Worm (Caenorhabditis elegans) whole organism, dauer: ENCODE results near the gene F36H5.12.

ENCODE experiments used
- unc-62 ChIP-seq: sonication (generic microtip); optimal IDR thresholded peaks from 2 replicates; lab custom pipeline; 2017; ENCODE audit warnings: missing biosample characterization, missing genetic modification reagents, missing genetic modification characterization

The F36H5.12 gene

ce11 chrII:1782474-1782873 is 39.8 kb downstream of the F36H5.12 start, which contains the start of gene math-4:
math-4 (minus strand) TSS chrII:1782574.
- TF ChIP-seq unc-62 (GFP tag; lab: Kevin White, UChicago), result no peak

DNA sequence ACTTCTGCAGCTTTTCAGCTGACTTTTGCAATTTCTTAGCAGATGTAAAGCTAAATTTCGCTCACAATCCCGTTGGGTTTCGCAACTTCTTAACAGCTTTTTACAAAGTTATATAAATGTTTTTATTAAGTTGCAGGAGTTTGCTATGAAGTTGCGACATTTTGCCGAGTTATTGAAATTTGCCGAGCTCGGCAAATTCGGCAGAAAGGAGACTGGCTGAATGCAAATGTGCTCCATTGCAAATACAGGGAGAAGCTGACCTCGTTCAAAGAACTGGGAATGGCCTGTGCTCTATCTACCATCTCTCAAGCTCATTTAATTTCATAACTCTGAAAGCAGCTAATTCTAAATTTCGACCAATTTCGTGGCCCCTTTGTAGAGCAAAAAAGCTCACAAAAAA is 42.2 kb downstream of the F36H5.12 start, which contains the start of gene C08F1.11:
TSS of gene C08F1.11 (minus strand) at position 101 of the 400 bp plus-strand sequence.
- no peak for TF ChIP-seq unc-62 (GFP tag; lab: Kevin White, UChicago)

ce11 chrII:1786209-1786608 is 43.6 kb downstream of the F36H5.12 start, which contains the start of gene C08F1.10:
C08F1.10 (minus strand) TSS chrII:1786309.
- TF ChIP-seq unc-62 (GFP tag; lab: Kevin White, UChicago), result no peak

ce11 chrII:1787208-1787607 is 44.6 kb downstream of the F36H5.12 start:
- no peak for TF ChIP-seq unc-62 (GFP tag; lab: Kevin White, UChicago)

DNA sequence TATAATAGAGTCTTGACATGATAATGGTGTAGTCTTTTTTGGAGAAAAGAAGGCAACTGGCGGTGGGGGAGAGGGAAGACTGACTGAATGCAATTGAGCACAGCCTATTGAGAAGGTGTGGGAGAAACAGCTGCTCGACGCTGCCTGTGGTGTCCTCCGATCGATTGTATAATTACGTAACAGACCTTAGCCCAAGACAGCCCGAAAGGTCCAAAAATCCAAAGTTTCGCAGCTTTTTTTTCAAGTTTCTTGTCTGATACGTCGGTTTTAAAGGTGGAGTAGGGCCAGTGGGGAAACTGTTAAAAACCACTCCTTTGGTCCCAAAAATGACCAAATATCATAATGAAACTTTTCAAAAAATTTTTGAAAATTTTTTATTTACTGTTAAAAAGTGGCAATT is 45.5 kb downstream of the F36H5.12 start, which contains the start of the genes C08F1.6 and fbxb-13:
TSS of gene C08F1.6 (minus strand) at position 101 of the 400 bp plus-strand sequence.
TSS of gene fbxb-13 (plus strand) at position 191 of the 400 bp plus-strand sequence.
- TF ChIP-seq unc-62 (GFP tag; lab: Kevin White, UChicago), result no peak
